Fruit fly (Drosophila melanogaster) whole organism, embryonic: ENCODE data around the gene CG11970.

ENCODE experiments used
- Bgb ChIP-seq: fragments of 200-800 bp; sonication (Bioruptor generic); IDR thresholded peaks from 2 replicates; pipeline ENCODE4 v1.3.6; 2022; ENCODE audit warnings: missing biosample characterization, missing genetic modification characterization; ENCODE audit not compliant: partially characterized antibody
- CG10274 ChIP-seq: fragments of 200-800 bp; sonication (Bioruptor generic); optimal IDR thresholded peaks from 3 replicates; lab custom pipeline; 2017; ENCODE audit warnings: missing biosample characterization, mild to moderate bottlenecking, missing genetic modification characterization
- CG11560 ChIP-seq: fragments of 200-800 bp; sonication (Bioruptor generic); IDR thresholded peaks from 3 replicates; pipeline ENCODE4 v1.3.6; 2022; ENCODE audit warnings: missing biosample characterization, missing genetic modification characterization
- CG12391 ChIP-seq: fragments of 200-800 bp; sonication (Bioruptor generic); optimal IDR thresholded peaks from 3 replicates; lab custom pipeline; 2018; ENCODE audit warnings: missing biosample characterization, mild to moderate bottlenecking, missing genetic modification characterization, moderate library complexity
- CG12769 ChIP-seq: fragments of 200-800 bp; sonication (Bioruptor generic); optimal IDR thresholded peaks from 2 replicates; lab custom pipeline; 2019; ENCODE audit warnings: missing biosample characterization, mild to moderate bottlenecking, missing genetic modification characterization, moderate library complexity
- CG14441 ChIP-seq: fragments of 200-800 bp; sonication (Bioruptor generic); IDR thresholded peaks from 2 replicates; pipeline ENCODE4 v1.3.6; 2022; ENCODE audit warnings: missing biosample characterization, missing genetic modification characterization
- CG1603 ChIP-seq: fragments of 200-800 bp; sonication (Bioruptor generic); optimal IDR thresholded peaks from 2 replicates; lab custom pipeline; 2019; ENCODE audit warnings: missing biosample characterization, mild to moderate bottlenecking, missing genetic modification characterization, moderate library complexity
- CG31441 ChIP-seq: fragments of 200-800 bp; sonication (Bioruptor generic); IDR thresholded peaks from 2 replicates; pipeline ENCODE4 v1.3.6; 2022; ENCODE audit warnings: missing biosample characterization, missing genetic modification characterization
- CG3163 ChIP-seq: fragments of 200-800 bp; sonication (Bioruptor generic); optimal IDR thresholded peaks from 3 replicates; lab custom pipeline; 2016; ENCODE audit warnings: missing biosample characterization, missing genetic modification characterization
- CG32532 ChIP-seq: fragments of 200-800 bp; sonication (Bioruptor generic); IDR thresholded peaks from 2 replicates; pipeline ENCODE4 v1.3.6; 2022; ENCODE audit warnings: missing biosample characterization, missing genetic modification characterization
- CG3847 ChIP-seq: fragments of 200-800 bp; sonication (Bioruptor generic); IDR thresholded peaks from 2 replicates; pipeline ENCODE4 v1.3.6; 2022; ENCODE audit warnings: missing biosample characterization, missing genetic modification characterization
- CG4328 ChIP-seq: fragments of 200-800 bp; sonication (Bioruptor generic); optimal IDR thresholded peaks from 3 replicates; lab custom pipeline; 2017; ENCODE audit warnings: missing biosample characterization, missing genetic modification reagents, missing genetic modification characterization
- CG6175 ChIP-seq: fragments of 200-800 bp; sonication (Bioruptor generic); IDR thresholded peaks from 3 replicates; pipeline ENCODE4 v1.3.6; 2022; ENCODE audit warnings: missing biosample characterization, missing genetic modification characterization
- CG6689 ChIP-seq: fragments of 200-800 bp; sonication (Bioruptor generic); IDR thresholded peaks from 2 replicates; pipeline ENCODE4 v1.3.6; 2022; ENCODE audit warnings: missing biosample characterization, missing genetic modification characterization
- CG6765 ChIP-seq: fragments of 200-800 bp; sonication (Bioruptor generic); optimal IDR thresholded peaks from 3 replicates; lab custom pipeline; 2017; ENCODE audit warnings: missing biosample characterization, mild to moderate bottlenecking, missing genetic modification characterization
- CG6854 ChIP-seq: fragments of 200-800 bp; sonication (Bioruptor generic); optimal IDR thresholded peaks from 3 replicates; lab custom pipeline; 2017; ENCODE audit warnings: missing biosample characterization, mild to moderate bottlenecking, missing genetic modification characterization
- CG8388 ChIP-seq: fragments of 200-800 bp; sonication (Bioruptor generic); optimal IDR thresholded peaks from 2 replicates; lab custom pipeline; 2019; ENCODE audit warnings: missing biosample characterization, mild to moderate bottlenecking, missing genetic modification characterization, moderate library complexity
- Chrac-16 ChIP-seq: fragments of 200-800 bp; sonication (Bioruptor generic); optimal IDR thresholded peaks from 3 replicates; lab custom pipeline; 2016; ENCODE audit warnings: missing biosample characterization, missing genetic modification characterization
- D ChIP-seq, 2 experiments: fragments of 200-800 bp in 1 of 2; fragments of >200 bp in 1 of 2; sonication (Bioruptor generic) in 1 of 2; optimal IDR thresholded peaks; 2 replicates in 1 of 2; 3 replicates in 1 of 2; lab custom pipeline; 2017; ENCODE audit warnings: mild to moderate bottlenecking in 1 of 2, missing biosample characterization in 1 of 2, missing genetic modification characterization in 1 of 2, missing genetic modification reagents in 1 of 2
- Dfd ChIP-seq, 2 experiments: fragments of >200 bp; optimal IDR thresholded peaks; 2 replicates each; lab custom pipeline; 2017; ENCODE audit warnings: missing biosample characterization in 2 of 2, missing genetic modification characterization in 2 of 2
- Drgx ChIP-seq: fragments of 200-800 bp; sonication (Bioruptor generic); IDR thresholded peaks from 2 replicates; pipeline ENCODE4 v1.3.6; 2022; ENCODE audit warnings: missing biosample characterization, missing genetic modification characterization
- Ets65A ChIP-seq: fragments of 200-800 bp; sonication (Bioruptor generic); peaks from one replicate; lab custom pipeline; 2016; ENCODE audit warnings: missing biosample characterization, missing genetic modification characterization
- Fer3 ChIP-seq: fragments of 200-800 bp; sonication (Bioruptor generic); optimal IDR thresholded peaks from 2 replicates; lab custom pipeline; 2018; ENCODE audit warnings: missing biosample characterization, mild to moderate bottlenecking, missing genetic modification characterization, moderate library complexity
- H15 ChIP-seq: fragments of 200-800 bp; sonication (Bioruptor generic); IDR thresholded peaks from 3 replicates; pipeline ENCODE4 v1.3.6; 2022; ENCODE audit warnings: missing biosample characterization, missing genetic modification characterization
- MTF-1 ChIP-seq: fragments of 200-800 bp; sonication (Bioruptor generic); optimal IDR thresholded peaks from 2 replicates; lab custom pipeline; 2018; ENCODE audit warnings: missing biosample characterization, mild to moderate bottlenecking, missing genetic modification characterization, borderline replicate concordance
- Mes4 ChIP-seq: fragments of 200-800 bp; sonication (Bioruptor generic); optimal IDR thresholded peaks from 2 replicates; lab custom pipeline; 2016; ENCODE audit warnings: missing biosample characterization, missing genetic modification characterization
- Neu2 ChIP-seq: fragments of 200-800 bp; sonication (Bioruptor generic); optimal IDR thresholded peaks from 3 replicates; lab custom pipeline; 2016; ENCODE audit warnings: missing biosample characterization, missing genetic modification characterization, borderline replicate concordance
- Vsx1 ChIP-seq: fragments of 200-800 bp; sonication (Bioruptor generic); optimal IDR thresholded peaks from 2 replicates; lab custom pipeline; 2017; ENCODE audit warnings: missing biosample characterization, mild to moderate bottlenecking, missing genetic modification characterization, missing genetic modification reagents
- Xrp1 ChIP-seq: fragments of 200-800 bp; sonication (Bioruptor generic); IDR thresholded peaks from 2 replicates; pipeline ENCODE4 v1.3.6; 2022; ENCODE audit warnings: missing biosample characterization, missing genetic modification characterization
- abd-A ChIP-seq: fragments of 200-800 bp; sonication (Bioruptor generic); optimal IDR thresholded peaks from 3 replicates; lab custom pipeline; 2019; ENCODE audit warnings: missing biosample characterization, mild to moderate bottlenecking, missing genetic modification characterization, moderate library complexity
- az2 ChIP-seq: fragments of 200-800 bp; sonication (Bioruptor generic); optimal IDR thresholded peaks from 3 replicates; lab custom pipeline; 2016; ENCODE audit warnings: missing biosample characterization, missing genetic modification characterization
- bowl ChIP-seq: fragments of 200-800 bp; sonication (Bioruptor generic); IDR thresholded peaks from 2 replicates; pipeline ENCODE4 v1.3.6; 2022; ENCODE audit warnings: missing biosample characterization, missing genetic modification characterization
- cg ChIP-seq: fragments of 200-800 bp; sonication (Bioruptor generic); optimal IDR thresholded peaks from 3 replicates; lab custom pipeline; 2019; ENCODE audit warnings: missing biosample characterization, mild to moderate bottlenecking, missing genetic modification characterization, moderate library complexity
- chif ChIP-seq, 2 experiments: fragments of 200-800 bp; sonication (Bioruptor generic); optimal IDR thresholded peaks; 3 replicates each; lab custom pipeline; 2016; ENCODE audit warnings: missing biosample characterization in 2 of 2, missing genetic modification characterization in 2 of 2
- ci ChIP-seq: fragments of 200-800 bp; sonication (Bioruptor generic); IDR thresholded peaks from 3 replicates; pipeline ENCODE4 v1.3.6; 2022; ENCODE audit warnings: missing biosample characterization, missing genetic modification characterization
- crol ChIP-seq: fragments of 200-800 bp; sonication (Bioruptor generic); IDR thresholded peaks from 2 replicates; pipeline ENCODE4 v1.3.6; 2022; ENCODE audit warnings: missing biosample characterization, missing genetic modification characterization
- cwo ChIP-seq: fragments of 200-800 bp; sonication (Bioruptor generic); optimal IDR thresholded peaks from 3 replicates; lab custom pipeline; 2017; ENCODE audit warnings: missing biosample characterization, missing genetic modification characterization, mild to moderate bottlenecking, moderate library complexity, missing genetic modification reagents
- esg ChIP-seq: fragments of 200-800 bp; sonication (Bioruptor generic); conservative IDR thresholded peaks from 2 replicates; pipeline ENCODE4 v1.3.6; 2022; ENCODE audit warnings: missing biosample characterization, missing genetic modification characterization
- fd64A ChIP-seq: fragments of 200-800 bp; sonication (Bioruptor generic); optimal IDR thresholded peaks from 3 replicates; lab custom pipeline; 2018; ENCODE audit warnings: missing biosample characterization, mild to moderate bottlenecking, missing genetic modification characterization
- ftz-f1 ChIP-seq: fragments of 200-800 bp; sonication (Bioruptor generic); optimal IDR thresholded peaks from 2 replicates; lab custom pipeline; 2016; ENCODE audit warnings: missing biosample characterization, missing genetic modification characterization
- ham ChIP-seq: fragments of 200-800 bp; sonication (Bioruptor generic); IDR thresholded peaks from 2 replicates; pipeline ENCODE4 v1.3.6; 2022; ENCODE audit warnings: missing biosample characterization, missing genetic modification characterization
- hb ChIP-seq: fragments of 200-800 bp; sonication (Bioruptor generic); IDR thresholded peaks from 3 replicates; pipeline ENCODE4 v1.3.6; 2022; ENCODE audit warnings: missing biosample characterization, missing genetic modification characterization; ENCODE audit not compliant: partially characterized antibody
- jing ChIP-seq: fragments of 200-800 bp; sonication (Bioruptor generic); optimal IDR thresholded peaks from 2 replicates; lab custom pipeline; 2018; ENCODE audit warnings: missing biosample characterization, mild to moderate bottlenecking, missing genetic modification characterization
- kay ChIP-seq: fragments of 200-800 bp; sonication (Bioruptor generic); optimal IDR thresholded peaks from 2 replicates; lab custom pipeline; 2016; ENCODE audit warnings: missing biosample characterization, missing genetic modification characterization
- pb ChIP-seq: fragments of 200-800 bp; sonication (Bioruptor generic); optimal IDR thresholded peaks from 3 replicates; lab custom pipeline; 2016; ENCODE audit warnings: missing biosample characterization, missing genetic modification characterization
- pros ChIP-seq: fragments of 200-800 bp; sonication (Bioruptor generic); optimal IDR thresholded peaks from 3 replicates; lab custom pipeline; 2019; ENCODE audit warnings: missing biosample characterization, mild to moderate bottlenecking, missing genetic modification characterization, moderate library complexity
- sr ChIP-seq: fragments of 200-800 bp; sonication (Bioruptor generic); IDR thresholded peaks from 3 replicates; pipeline ENCODE4 v1.3.6; 2022; ENCODE audit warnings: missing biosample characterization, missing genetic modification characterization
- wdn ChIP-seq: fragments of 200-800 bp; sonication (Bioruptor generic); IDR thresholded peaks from 2 replicates; pipeline ENCODE4 v1.3.6; 2022; ENCODE audit warnings: missing biosample characterization, missing genetic modification characterization
- zf30C ChIP-seq: fragments of 200-800 bp; sonication (Bioruptor generic); optimal IDR thresholded peaks from 3 replicates; lab custom pipeline; 2018; ENCODE audit warnings: missing biosample characterization, mild to moderate bottlenecking, missing genetic modification characterization

The CG11970 gene

dm6 chr3R:9031797-9032418 lies 47.4 kb downstream of the CG11970 start (continued):
- TF ChIP-seq Vsx1 (GFP tag; lab: Kevin White, UChicago) (peak; percentile 67), Chrac-16 (GFP tag; lab: Kevin White, UChicago) (peak; percentile 82), Fer3 (peak; percentile 90), CG10274 (GFP tag; lab: Kevin White, UChicago) (peak; percentile 69), Xrp1 (peak; percentile 91), ci (GFP tag; lab: Robert Waterston, UW) (peak; percentile 97), chif (GFP tag; optimal IDR thresholded peaks at IDR 0.05; lab: Kevin White, UChicago) (peak; percentile 76 to 85), MTF-1 (GFP tag; lab: Kevin White, UChicago) (peak; percentile 59), cwo (peak; percentile 83), CG12391 (tag; lab: Kevin White, UChicago) (peak; percentile 89), CG3163 (GFP tag; lab: Kevin White, UChicago) (peak; percentile 54), CG6689 (GFP tag; lab: Robert Waterston, UW) (peak; percentile 89), crol (0 out of 2 replicates have a peak, but pooled peaks have one; percentile 45), Neu2 (GFP tag; lab: Kevin White, UChicago) (no peak), CG31441 (GFP tag; lab: Robert Waterston, UW) (peak; percentile 81), wdn (GFP tag; lab: Robert Waterston, UW) (peak; percentile 84; the same call in 1 of the 2 replicates), Drgx (GFP tag; lab: Robert Waterston, UW) (peak; percentile 99), hb (GFP tag; lab: Robert Waterston, UW) (no peak), Mes4 (GFP tag; lab: Kevin White, UChicago) (peak; percentile 65), CG3847 (GFP tag; lab: Robert Waterston, UW) (peak; percentile 86), CG8388 (GFP tag; lab: Kevin White, UChicago) (peak; percentile 83), pb (GFP tag; lab: Kevin White, UChicago) (peak; percentile 76), CG6765 (GFP tag; lab: Kevin White, UChicago) (peak; percentile 46), CG4328 (no peak), CG12769 (peak; percentile 83), fd64A (GFP tag; lab: Kevin White, UChicago) (peak; percentile 69), CG32532 (GFP tag; lab: Robert Waterston, UW) (peak; percentile 84), Ets65A (GFP tag; lab: Kevin White, UChicago) (peak; percentile 85), Dfd (GFP tag; optimal IDR thresholded peaks at IDR 0.05; lab: Kevin White, UChicago) (no peak), cg (no peak), abd-A (tag; lab: Kevin White, UChicago) (no peak), bowl (peak; percentile 82), CG14441 (GFP tag; lab: Robert Waterston, UW) (peak; percentile 91), zf30C (GFP tag; lab: Kevin White, UChicago) (no peak), CG1603 (tag; lab: Kevin White, UChicago) (peak; percentile 83), ftz-f1 (peak; percentile 18)

- TF ChIP-seq kay (GFP tag; lab: Kevin White, UChicago) (peak; percentile 66), sr (GFP tag; lab: Robert Waterston, UW) (0 out of 3 replicates have a peak, but pooled peaks have one; percentile 35), D (optimal IDR thresholded peaks at IDR 0.05; lab: Kevin White, UChicago) (no peak), D (GFP tag; optimal IDR thresholded peaks at IDR 0.05; lab: Kevin White, UChicago) (peak; percentile 76), ham (no peak), CG11560 (tag; lab: Robert Waterston, UW) (no peak), Bgb (GFP tag; lab: Robert Waterston, UW) (peak; percentile 50; the same call in 1 of the 2 replicates), az2 (GFP tag; lab: Kevin White, UChicago) (peak; percentile 75), CG6854 (GFP tag; lab: Kevin White, UChicago) (peak; percentile 64), pros (GFP tag; lab: Kevin White, UChicago) (peak; percentile 88), esg (peak; percentile 67), H15 (GFP tag; lab: Robert Waterston, UW) (no peak), CG6175 (GFP tag; lab: Robert Waterston, UW) (no peak), jing (GFP tag; lab: Kevin White, UChicago) (peak; percentile 14)
Observed at dm6 chr3R:9033619-9034401, 49.3 kb downstream of the CG11970 start.
